Fruit fly (Drosophila melanogaster) whole organism, embryonic: ENCODE measurements around the gene CG7164.

ENCODE experiments used
- Abd-B ChIP-seq: fragments of 200-800 bp; sonication (Bioruptor generic); optimal IDR thresholded peaks from 2 replicates; lab custom pipeline; 2018; ENCODE audit warnings: missing biosample characterization, mild to moderate bottlenecking, missing genetic modification characterization, moderate library complexity
- B-H2 ChIP-seq: fragments of 200-800 bp; sonication (Bioruptor generic); optimal IDR thresholded peaks from 2 replicates; lab custom pipeline; 2018; ENCODE audit warnings: missing biosample characterization, mild to moderate bottlenecking, missing genetic modification characterization
- CG1233 ChIP-seq: fragments of 200-800 bp; sonication (Bioruptor generic); optimal IDR thresholded peaks from 4 replicates; lab custom pipeline; 2018; ENCODE audit warnings: missing biosample characterization, mild to moderate bottlenecking, missing genetic modification characterization
- CG14441 ChIP-seq: fragments of 200-800 bp; sonication (Bioruptor generic); IDR thresholded peaks from 2 replicates; pipeline ENCODE4 v1.3.6; 2022; ENCODE audit warnings: missing biosample characterization, missing genetic modification characterization
- CG14710 ChIP-seq: fragments of 200-800 bp; sonication (Bioruptor generic); optimal IDR thresholded peaks from 3 replicates; lab custom pipeline; 2019; ENCODE audit warnings: missing biosample characterization, mild to moderate bottlenecking, missing genetic modification characterization, moderate library complexity
- CG1647 ChIP-seq: fragments of 200-800 bp; sonication (Bioruptor generic); optimal IDR thresholded peaks from 3 replicates; lab custom pipeline; 2016; ENCODE audit warnings: missing biosample characterization, missing genetic modification characterization
- CG17568 ChIP-seq: fragments of 200-800 bp; sonication (Bioruptor generic); optimal IDR thresholded peaks from 2 replicates; lab custom pipeline; 2018; ENCODE audit warnings: missing biosample characterization, mild to moderate bottlenecking, missing genetic modification characterization, moderate library complexity
- CG17829 ChIP-seq: fragments of 200-800 bp; optimal IDR thresholded peaks from 2 replicates; lab custom pipeline; 2019; ENCODE audit warnings: missing biosample characterization, mild to moderate bottlenecking, missing genetic modification characterization, moderate library complexity
- CG33557 ChIP-seq: fragments of 200-800 bp; sonication (Bioruptor generic); optimal IDR thresholded peaks from 2 replicates; lab custom pipeline; 2019; ENCODE audit warnings: missing biosample characterization, mild to moderate bottlenecking, missing genetic modification characterization, moderate library complexity
- CG4360 ChIP-seq: fragments of 200-800 bp; sonication (Bioruptor generic); IDR thresholded peaks from 2 replicates; pipeline ENCODE4 v1.3.6; 2022; ENCODE audit warnings: missing biosample characterization, missing genetic modification characterization
- CG4854 ChIP-seq: fragments of 200-800 bp; sonication (Bioruptor generic); optimal IDR thresholded peaks from 2 replicates; lab custom pipeline; 2016; ENCODE audit warnings: missing biosample characterization, missing genetic modification characterization, inconsistent platforms
- CG7839 ChIP-seq: fragments of 200-800 bp; sonication (Bioruptor generic); optimal IDR thresholded peaks from 3 replicates; lab custom pipeline; 2018; ENCODE audit warnings: missing biosample characterization, mild to moderate bottlenecking, missing genetic modification characterization, moderate library complexity
- CG8089 ChIP-seq: fragments of 200-800 bp; sonication (Bioruptor generic); optimal IDR thresholded peaks from 3 replicates; lab custom pipeline; 2016; ENCODE audit warnings: missing biosample characterization, missing genetic modification characterization
- CG8359 ChIP-seq: fragments of 200-800 bp; sonication (Bioruptor generic); optimal IDR thresholded peaks from 2 replicates; lab custom pipeline; 2017; ENCODE audit warnings: missing biosample characterization, mild to moderate bottlenecking, missing genetic modification characterization, borderline replicate concordance
- CG9876 ChIP-seq: fragments of 200-800 bp; sonication (Bioruptor generic); optimal IDR thresholded peaks from 2 replicates; lab custom pipeline; 2016; ENCODE audit warnings: missing biosample characterization, missing genetic modification characterization
- CkIIα-i1 ChIP-seq: fragments of 200-800 bp; sonication (Bioruptor generic); IDR thresholded peaks from 2 replicates; pipeline ENCODE4 v1.3.6; 2022; ENCODE audit warnings: missing biosample characterization, missing genetic modification characterization
- D19A ChIP-seq: fragments of 200-800 bp; optimal IDR thresholded peaks from 3 replicates; lab custom pipeline; 2019; ENCODE audit warnings: missing biosample characterization, mild to moderate bottlenecking, missing genetic modification characterization, moderate library complexity
- Dfd ChIP-seq, 2 experiments: fragments of >200 bp; optimal IDR thresholded peaks; 2 replicates each; lab custom pipeline; 2017; ENCODE audit warnings: missing biosample characterization in 2 of 2, missing genetic modification characterization in 2 of 2
- Dip2 ChIP-seq: fragments of 200-800 bp; sonication (Bioruptor generic); IDR thresholded peaks from 2 replicates; pipeline ENCODE4 v1.3.6; 2022; ENCODE audit warnings: missing biosample characterization, missing genetic modification characterization
- Dref ChIP-seq: fragments of 200-800 bp; sonication (Bioruptor generic); IDR thresholded peaks from 2 replicates; pipeline ENCODE4 v1.3.6; 2022; ENCODE audit warnings: missing biosample characterization, missing genetic modification characterization
- Eip74EF ChIP-seq, 2 experiments: fragments of 200-800 bp in 1 of 2; fragments of >200 bp in 1 of 2; sonication (Bioruptor generic) in 1 of 2; optimal IDR thresholded peaks; 2 replicates each; lab custom pipeline; 2017 to 2019; ENCODE audit warnings: missing biosample characterization in 2 of 2, missing genetic modification characterization in 2 of 2, mild to moderate bottlenecking in 1 of 2, moderate library complexity in 1 of 2
- Elba2 ChIP-seq: fragments of 200-800 bp; sonication (Bioruptor generic); optimal IDR thresholded peaks from 3 replicates; lab custom pipeline; 2016; ENCODE audit warnings: missing biosample characterization, missing genetic modification characterization
- Fer1 ChIP-seq: fragments of 200-800 bp; sonication (Bioruptor generic); optimal IDR thresholded peaks from 2 replicates; lab custom pipeline; 2017; ENCODE audit warnings: missing biosample characterization, mild to moderate bottlenecking, missing genetic modification characterization
- Fer3 ChIP-seq: fragments of 200-800 bp; sonication (Bioruptor generic); optimal IDR thresholded peaks from 2 replicates; lab custom pipeline; 2018; ENCODE audit warnings: missing biosample characterization, mild to moderate bottlenecking, missing genetic modification characterization, moderate library complexity
- Hr39 ChIP-seq: fragments of >200 bp; optimal IDR thresholded peaks from 2 replicates; lab custom pipeline; 2017
- MESR4 ChIP-seq: fragments of 200-800 bp; sonication (Bioruptor generic); optimal IDR thresholded peaks from 2 replicates; lab custom pipeline; 2018; ENCODE audit warnings: missing biosample characterization, mild to moderate bottlenecking, missing genetic modification characterization, moderate library complexity
- Med ChIP-seq: fragments of 200-800 bp; sonication (Bioruptor generic); peaks from one replicate; lab custom pipeline; 2016; ENCODE audit warnings: missing biosample characterization, missing genetic modification characterization, mild to moderate bottlenecking, inconsistent platforms, moderate library complexity
- Nf-YC ChIP-seq: fragments of 200-800 bp; optimal IDR thresholded peaks from 3 replicates; lab custom pipeline; 2019; ENCODE audit warnings: missing biosample characterization, mild to moderate bottlenecking, missing genetic modification characterization, moderate library complexity
- Opbp ChIP-seq: fragments of 200-800 bp; sonication (Bioruptor generic); IDR thresholded peaks from 3 replicates; pipeline ENCODE4 v1.3.6; 2022; ENCODE audit warnings: missing biosample characterization, missing genetic modification characterization; ENCODE audit not compliant: partially characterized antibody
- Pdp1 ChIP-seq, 2 experiments: fragments of 200-800 bp; sonication (Bioruptor generic); optimal IDR thresholded peaks; 3 replicates each; lab custom pipeline; 2016; ENCODE audit warnings: missing biosample characterization in 2 of 2, missing genetic modification characterization in 2 of 2, mild to moderate bottlenecking in 1 of 2, moderate library complexity in 1 of 2
- Rfx ChIP-seq: fragments of 200-800 bp; sonication (Bioruptor generic); IDR thresholded peaks from 2 replicates; pipeline ENCODE4 v1.3.6; 2022; ENCODE audit warnings: missing biosample characterization, missing genetic modification characterization
- Six4 ChIP-seq: fragments of 200-800 bp; sonication (Bioruptor generic); optimal IDR thresholded peaks from 2 replicates; lab custom pipeline; 2016; ENCODE audit warnings: missing biosample characterization, missing genetic modification characterization
- ap ChIP-seq: fragments of 200-800 bp; sonication (Bioruptor generic); IDR thresholded peaks from 2 replicates; pipeline ENCODE4 v1.3.6; 2022; ENCODE audit warnings: missing biosample characterization, missing genetic modification characterization
- ato ChIP-seq: fragments of 200-800 bp; sonication (Bioruptor generic); IDR thresholded peaks from 2 replicates; pipeline ENCODE4 v1.3.6; 2022; ENCODE audit warnings: missing biosample characterization, missing genetic modification characterization; ENCODE audit not compliant: partially characterized antibody
- croc ChIP-seq: fragments of 200-800 bp; sonication (Bioruptor generic); conservative IDR thresholded peaks from 3 replicates; pipeline ENCODE4 v1.3.6; 2022; ENCODE audit warnings: missing biosample characterization, missing genetic modification characterization
- crp ChIP-seq, 2 experiments: fragments of 200-800 bp; sonication (Bioruptor generic); optimal IDR thresholded peaks; 2 replicates in 1 of 2; 3 replicates in 1 of 2; lab custom pipeline; 2017; ENCODE audit warnings: missing biosample characterization in 2 of 2, missing genetic modification characterization in 2 of 2, mild to moderate bottlenecking in 1 of 2, moderate library complexity in 1 of 2
- danr ChIP-seq: fragments of 200-800 bp; sonication (Bioruptor generic); IDR thresholded peaks from 2 replicates; pipeline ENCODE4 v1.3.6; 2022; ENCODE audit warnings: missing biosample characterization, missing genetic modification characterization
- fd102C ChIP-seq: fragments of 200-800 bp; sonication (Bioruptor generic); optimal IDR thresholded peaks from 2 replicates; lab custom pipeline; 2018; ENCODE audit warnings: missing biosample characterization, mild to moderate bottlenecking, missing genetic modification characterization, moderate library complexity
- fd64A ChIP-seq: fragments of 200-800 bp; sonication (Bioruptor generic); optimal IDR thresholded peaks from 3 replicates; lab custom pipeline; 2018; ENCODE audit warnings: missing biosample characterization, mild to moderate bottlenecking, missing genetic modification characterization
- gro ChIP-seq: fragments of 200-800 bp; sonication (Bioruptor generic); optimal IDR thresholded peaks from 2 replicates; lab custom pipeline; 2016; ENCODE audit warnings: missing biosample characterization, missing genetic modification characterization
- gsb-n ChIP-seq: fragments of 200-800 bp; sonication (Bioruptor generic); optimal IDR thresholded peaks from 3 replicates; lab custom pipeline; 2018; ENCODE audit warnings: missing biosample characterization, mild to moderate bottlenecking, missing genetic modification characterization
- jing ChIP-seq: fragments of 200-800 bp; sonication (Bioruptor generic); optimal IDR thresholded peaks from 2 replicates; lab custom pipeline; 2018; ENCODE audit warnings: missing biosample characterization, mild to moderate bottlenecking, missing genetic modification characterization
- luna ChIP-seq: fragments of 200-800 bp; sonication (Bioruptor generic); optimal IDR thresholded peaks from 2 replicates; lab custom pipeline; 2016; ENCODE audit warnings: missing biosample characterization, missing genetic modification characterization
- mirr ChIP-seq: fragments of 200-800 bp; sonication (Bioruptor generic); optimal IDR thresholded peaks from 3 replicates; lab custom pipeline; 2018; ENCODE audit warnings: missing biosample characterization, mild to moderate bottlenecking, missing genetic modification characterization
- nau ChIP-seq: fragments of 200-800 bp; sonication (Bioruptor generic); optimal IDR thresholded peaks from 3 replicates; lab custom pipeline; 2017; ENCODE audit warnings: missing biosample characterization, mild to moderate bottlenecking, missing genetic modification characterization, missing genetic modification reagents
- pita ChIP-seq: fragments of 200-800 bp; sonication (Bioruptor generic); optimal IDR thresholded peaks from 2 replicates; lab custom pipeline; 2017; ENCODE audit warnings: missing biosample characterization, mild to moderate bottlenecking, missing genetic modification characterization
- slou ChIP-seq: fragments of 200-800 bp; sonication (Bioruptor generic); optimal IDR thresholded peaks from 3 replicates; lab custom pipeline; 2016; ENCODE audit warnings: missing biosample characterization, missing genetic modification characterization
- sug ChIP-seq: fragments of 200-800 bp; optimal IDR thresholded peaks from 2 replicates; lab custom pipeline; 2019; ENCODE audit warnings: missing biosample characterization, mild to moderate bottlenecking, missing genetic modification characterization, moderate library complexity
- tgo ChIP-seq: fragments of 200-800 bp; sonication (Bioruptor generic); IDR thresholded peaks from 3 replicates; pipeline ENCODE4 v1.3.6; 2022; ENCODE audit warnings: missing biosample characterization, missing genetic modification characterization
- tio ChIP-seq: fragments of 200-800 bp; sonication (Bioruptor generic); optimal IDR thresholded peaks from 2 replicates; lab custom pipeline; 2017; ENCODE audit warnings: missing biosample characterization, missing genetic modification characterization, inconsistent platforms
- toy ChIP-seq: fragments of 200-800 bp; sonication (Bioruptor generic); IDR thresholded peaks from 2 replicates; pipeline ENCODE4 v1.3.6; 2022; ENCODE audit warnings: missing biosample characterization, missing genetic modification characterization

The CG7164 gene

DNA sequence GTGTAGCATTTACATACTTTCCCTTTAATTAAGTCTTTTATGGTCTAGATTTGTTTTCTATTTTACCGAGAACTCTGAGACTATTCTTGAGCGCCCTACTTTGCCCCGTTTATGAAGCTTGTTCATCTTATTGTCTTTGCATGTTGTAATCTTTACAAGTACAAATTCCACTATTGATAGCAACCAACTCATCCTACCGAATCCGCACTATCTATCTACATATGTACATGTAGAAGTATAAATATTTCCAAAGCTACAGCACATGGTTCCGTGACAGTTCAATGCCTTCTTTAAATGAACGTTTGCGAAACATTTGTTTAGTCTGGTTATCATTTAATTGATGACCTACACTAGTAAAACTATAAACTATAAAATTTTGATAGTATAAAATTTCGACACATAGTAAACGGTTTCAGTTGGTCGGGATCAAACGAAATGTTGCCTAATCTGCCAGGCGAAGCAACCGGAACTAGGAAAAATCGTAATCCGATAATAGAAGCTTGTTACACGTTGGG lies 7.7 kb downstream of the CG7164 start (continued):
- TF ChIP-seq Med (GFP tag; lab: Kevin White, UChicago) (peak; percentile 7), Six4 (no peak), tgo (GFP tag; lab: Robert Waterston, UW) (no peak), CG7839 (tag; lab: Kevin White, UChicago) (no peak), CG1647 (GFP tag; lab: Kevin White, UChicago) (no peak), CG14710 (tag; lab: Kevin White, UChicago) (no peak), Rfx (GFP tag; lab: Robert Waterston, UW) (no peak), CG14441 (no peak), slou (GFP tag; lab: Kevin White, UChicago) (no peak), mirr (GFP tag; lab: Kevin White, UChicago) (peak; percentile 82), Abd-B (no peak), croc (GFP tag; lab: Robert Waterston, UW) (no peak), Opbp (GFP tag; lab: Robert Waterston, UW) (no peak), D19A (tag; lab: Kevin White, UChicago) (no peak), gro (no peak), CG8359 (GFP tag; lab: Kevin White, UChicago) (no peak), pita (GFP tag; lab: Kevin White, UChicago) (no peak), Elba2 (GFP tag; lab: Kevin White, UChicago) (no peak), nau (peak; percentile 26), Fer3 (tag; lab: Kevin White, UChicago) (no peak), CkIIα-i1 (GFP tag; lab: Robert Waterston, UW) (no peak), fd102C (no peak), CG9876 (no peak), Dfd (GFP tag; optimal IDR thresholded peaks at IDR 0.05; lab: Kevin White, UChicago) (no peak), toy (GFP tag; lab: Robert Waterston, UW) (no peak), Fer1 (no peak), ap (GFP tag; lab: Robert Waterston, UW) (no peak), CG17829 (tag; lab: Kevin White, UChicago) (no peak), CG33557 (GFP tag; lab: Kevin White, UChicago) (no peak), danr (no peak), jing (GFP tag; lab: Kevin White, UChicago) (no peak), tio (no peak), CG17568 (GFP tag; lab: Kevin White, UChicago) (no peak), Hr39 (lab: Kevin White, UChicago) (no peak), CG1233 (GFP tag; lab: Kevin White, UChicago) (no peak), luna (GFP tag; lab: Kevin White, UChicago) (no peak), Pdp1 (GFP tag; optimal IDR thresholded peaks at IDR 0.05; lab: Kevin White, UChicago) (peak in 1 of 2 experiments; percentile 62), Dref (GFP tag; lab: Robert Waterston, UW) (no peak), Nf-YC (tag; lab: Kevin White, UChicago) (no peak), CG4854 (GFP tag; lab: Kevin White, UChicago) (no peak), CG8089 (no peak), Dip2 (GFP tag; lab: Robert Waterston, UW) (no peak), crp (GFP tag; optimal IDR thresholded peaks at IDR 0.05; lab: Kevin White, UChicago) (no peak), Eip74EF (GFP tag; optimal IDR thresholded peaks at IDR 0.05; lab: Kevin White, UChicago) (peak in 1 of 2 experiments; percentile 54), sug (tag; lab: Kevin White, UChicago) (peak; percentile 66), B-H2 (no peak), ato (GFP tag; lab: Robert Waterston, UW) (no peak), fd64A (GFP tag; lab: Kevin White, UChicago) (peak; percentile 16), MESR4 (GFP tag; lab: Kevin White, UChicago) (no peak), CG4360 (GFP tag; lab: Robert Waterston, UW) (no peak), gsb-n (tag; lab: Kevin White, UChicago) (no peak)
